Worm (Caenorhabditis elegans) whole organism, L4 larva: ENCODE results near the gene ZK971.1.

Experiments used
- duxl-1 ChIP-seq: sonication (generic microtip); optimal IDR thresholded peaks from 2 replicates; lab custom pipeline; 2016; ENCODE audit warnings: mild to moderate bottlenecking, missing genetic modification characterization, moderate library complexity, missing compliant biosample characterization; ENCODE audit not compliant: poor library complexity
- hif-1 ChIP-seq, 2 experiments: sonication (generic microtip); optimal IDR thresholded peaks; 2 replicates each; lab custom pipeline; 2016 to 2017; ENCODE audit warnings: missing compliant biosample characterization in 2 of 2, missing genetic modification characterization in 2 of 2, missing genetic modification reagents in 2 of 2, missing genotype in 2 of 2, mild to moderate bottlenecking in 1 of 2
- jun-1 ChIP-seq: fragments of 150-350 bp; optimal IDR thresholded peaks from 2 replicates; lab custom pipeline; 2014; ENCODE audit warnings: missing biosample characterization, missing genetic modification reagents, missing genetic modification characterization
- lim-7 ChIP-seq: fragments of 200-800 bp; sonication (Bioruptor generic); IDR thresholded peaks from 2 replicates; pipeline ENCODE4 v1.3.6; 2022; ENCODE audit warnings: missing genetic modification characterization, missing compliant biosample characterization
- nhr-28 ChIP-seq: fragments of 150-350 bp; optimal IDR thresholded peaks from 2 replicates; lab custom pipeline; 2014; ENCODE audit warnings: missing biosample characterization, missing genetic modification characterization
- nhr-76 ChIP-seq: fragments of 150-350 bp; optimal IDR thresholded peaks from 2 replicates; lab custom pipeline; 2014; ENCODE audit warnings: missing biosample characterization, missing genetic modification characterization
- pha-4 ChIP-seq, 2 experiments: fragments of 150-350 bp in 1 of 2; fragments of 200-800 bp in 1 of 2; sonication (Bioruptor generic) in 1 of 2; IDR thresholded peaks in 1 of 2; optimal IDR thresholded peaks in 1 of 2; 2 replicates each; pipeline versions ENCODE4 v1.3.6 to Lab custom; 2014 to 2022; ENCODE audit warnings: missing genetic modification characterization in 2 of 2, missing genetic modification reagents in 2 of 2, missing biosample characterization in 1 of 2, missing compliant biosample characterization in 1 of 2
- php-3 ChIP-seq: fragments of 200-800 bp; sonication (Bioruptor generic); IDR thresholded peaks from 2 replicates; pipeline ENCODE4 v1.3.6; 2022; ENCODE audit warnings: missing genetic modification reagents, missing genetic modification characterization, missing compliant biosample characterization
- pqm-1 ChIP-seq: sonication (generic microtip); optimal IDR thresholded peaks from 2 replicates; lab custom pipeline; 2017; ENCODE audit warnings: missing biosample characterization, missing genetic modification characterization
- set-16 ChIP-seq: fragments of 200-800 bp; sonication (Bioruptor generic); IDR thresholded peaks from 2 replicates; pipeline ENCODE4 v1.3.6; 2022; ENCODE audit warnings: missing genetic modification reagents, missing genetic modification characterization, missing compliant biosample characterization
- unc-39 ChIP-seq: sonication (generic microtip); optimal IDR thresholded peaks from 2 replicates; lab custom pipeline; 2017; ENCODE audit warnings: missing biosample characterization, missing genetic modification characterization
- zfp-2 ChIP-seq: sonication (generic microtip); optimal IDR thresholded peaks from 2 replicates; lab custom pipeline; 2016; ENCODE audit warnings: mild to moderate bottlenecking, missing genetic modification characterization, missing compliant biosample characterization

DNA sequence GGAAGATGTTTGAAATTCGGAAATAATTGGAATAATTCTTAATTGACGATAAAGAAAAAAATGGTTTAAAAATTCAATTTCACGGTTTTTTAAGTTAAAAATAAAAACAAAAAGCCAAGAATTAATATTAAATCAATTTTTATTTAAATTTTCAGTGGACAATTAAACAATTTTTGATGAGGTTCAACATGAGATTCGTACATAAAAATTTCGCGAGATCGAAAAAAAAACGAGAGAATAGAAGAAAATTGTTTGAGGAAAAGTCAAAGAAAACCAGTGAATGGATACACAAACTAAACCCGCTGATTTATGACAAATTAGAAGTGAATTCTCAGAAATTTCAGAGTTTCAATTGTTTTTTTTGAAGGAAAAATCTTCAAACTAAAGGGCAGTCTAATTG is 9.4 kb downstream of the ZK971.1 start, which contains the start of gene F54B3.2:
- TF ChIP-seq pha-4 (GFP tag; IDR thresholded peaks at IDR 0.05; lab: Robert Waterston, UW) (no peak), pha-4 (tag; optimal IDR thresholded peaks at IDR 0.05; lab: Kevin White, UChicago) (no peak), php-3 (GFP tag; lab: Robert Waterston, UW) (no peak), nhr-76 (tag; lab: Kevin White, UChicago) (no peak), jun-1 (tag; lab: Kevin White, UChicago) (no peak), nhr-28 (tag; lab: Kevin White, UChicago) (no peak), unc-39 (no peak), hif-1 (tag; optimal IDR thresholded peaks at IDR 0.05; lab: Kevin White, UChicago) (no peak), duxl-1 (tag; lab: Kevin White, UChicago) (no peak), lim-7 (GFP tag; lab: Robert Waterston, UW) (no peak), zfp-2 (tag; lab: Kevin White, UChicago) (no peak), set-16 (GFP tag; lab: Robert Waterston, UW) (no peak), pqm-1 (tag; lab: Kevin White, UChicago) (no peak)
